Worm (Caenorhabditis elegans) whole organism, young adult: ENCODE measurements around the gene str-182.

Experiments
- akir-1 ChIP-seq: fragments of 200-800 bp; sonication (Bioruptor generic); optimal IDR thresholded peaks from 2 replicates; lab custom pipeline; 2018; ENCODE audit warnings: mild to moderate bottlenecking, missing genetic modification characterization, moderate library complexity, missing compliant biosample characterization
- bed-1 ChIP-seq: fragments of 200-800 bp; sonication (Bioruptor generic); IDR thresholded peaks from 2 replicates; pipeline ENCODE4 v1.3.6; 2022; ENCODE audit warnings: missing genetic modification reagents, missing genetic modification characterization, missing compliant biosample characterization
- ekl-4 ChIP-seq: fragments of 200-800 bp; sonication (Bioruptor generic); IDR thresholded peaks from 2 replicates; pipeline ENCODE4 v1.3.6; 2022; ENCODE audit warnings: missing genetic modification reagents, missing genetic modification characterization, missing compliant biosample characterization
- madf-3 ChIP-seq: fragments of 200-800 bp; sonication (Bioruptor generic); IDR thresholded peaks from 2 replicates; pipeline ENCODE4 v1.3.6; 2022; ENCODE audit warnings: missing genetic modification reagents, missing genetic modification characterization, missing compliant biosample characterization
- madf-8 ChIP-seq: fragments of 200-800 bp; sonication (Bioruptor generic); conservative IDR thresholded peaks from 2 replicates; pipeline ENCODE4 v1.3.6; 2022; ENCODE audit warnings: missing genetic modification reagents, missing genetic modification characterization, missing compliant biosample characterization
- sea-2 ChIP-seq: fragments of 200-800 bp; sonication (Bioruptor generic); IDR thresholded peaks from 2 replicates; pipeline ENCODE4 v1.3.6; 2022; ENCODE audit warnings: missing genetic modification characterization, missing compliant biosample characterization
- snpc-4 ChIP-seq, 5 experiments: fragments of 150-350 bp in 1 of 5; sonication (generic microtip) in 4 of 5; optimal IDR thresholded peaks; 2 replicates each; lab custom pipeline; 2014 to 2018; ENCODE audit warnings: missing genetic modification characterization in 5 of 5, missing biosample characterization in 3 of 5, antibody characterized with exemption in 2 of 5, mild to moderate bottlenecking in 2 of 5, missing compliant biosample characterization in 2 of 5, missing genotype in 2 of 5, moderate library complexity in 2 of 5, missing genetic modification reagents in 1 of 5

- TF ChIP-seq madf-8 (GFP tag; lab: Robert Waterston, UW): no peak
- TF ChIP-seq sea-2 (GFP tag; lab: Robert Waterston, UW): no peak
- TF ChIP-seq snpc-4 (GFP tag; optimal IDR thresholded peaks at IDR 0.05; lab: Kevin White, UChicago): no peak
- TF ChIP-seq snpc-4 (tag; optimal IDR thresholded peaks at IDR 0.05; lab: Kevin White, UChicago): no peak
- TF ChIP-seq bed-1 (GFP tag; lab: Robert Waterston, UW): no peak
- no peak for TF ChIP-seq akir-1
- no peak for TF ChIP-seq ekl-4 (GFP tag; lab: Robert Waterston, UW)
- no peak for TF ChIP-seq madf-3 (GFP tag; lab: Robert Waterston, UW)
Measured at ce11 chrV:10243105-10243504, 9.9 kb upstream of the str-182 start, which contains the start of gene C12D8.9.
